Worm (Caenorhabditis elegans): ENCODE results near the gene C17C3.3.

C17C3.3 gene

DNA sequence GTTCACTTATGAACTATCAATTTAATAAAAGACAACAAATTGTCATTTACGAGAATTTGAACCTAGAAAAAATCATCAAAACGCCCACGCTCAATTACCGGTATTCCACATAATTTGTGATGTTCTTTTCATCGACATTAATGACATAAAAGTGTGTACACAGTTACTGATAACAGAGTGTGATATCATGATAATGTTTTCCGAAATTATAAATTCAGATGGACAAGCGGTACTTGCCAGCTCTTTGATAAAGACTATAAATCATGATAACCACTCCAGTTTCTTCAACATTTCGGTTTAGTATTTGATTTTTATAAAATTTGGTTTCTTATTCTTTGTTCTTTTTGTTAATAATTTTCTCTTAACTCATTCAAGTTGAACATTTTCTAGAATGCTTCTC lies 24.3 kb downstream of the C17C3.3 start, which contains the start of gene lys-8 (continued):
- TF ChIP-seq xnd-1 (tag; optimal IDR thresholded peaks at IDR 0.05) (no peak), hlh-26 (GFP tag; conservative IDR thresholded peaks at IDR 0.05) (no peak), B0035.1 (tag; optimal IDR thresholded peaks at IDR 0.05) (no peak), rpc-1 (optimal IDR thresholded peaks at IDR 0.05) (no peak), rpc-1 (tag; optimal IDR thresholded peaks at IDR 0.05) (no peak), atf-7 (tag; optimal IDR thresholded peaks at IDR 0.05) (no peak), ztf-26 (tag; optimal IDR thresholded peaks at IDR 0.05) (no peak), ama-1 (optimal IDR thresholded peaks at IDR 0.05) (no peak), ama-1 (GFP tag; optimal IDR thresholded peaks at IDR 0.05) (no peak)

DNA sequence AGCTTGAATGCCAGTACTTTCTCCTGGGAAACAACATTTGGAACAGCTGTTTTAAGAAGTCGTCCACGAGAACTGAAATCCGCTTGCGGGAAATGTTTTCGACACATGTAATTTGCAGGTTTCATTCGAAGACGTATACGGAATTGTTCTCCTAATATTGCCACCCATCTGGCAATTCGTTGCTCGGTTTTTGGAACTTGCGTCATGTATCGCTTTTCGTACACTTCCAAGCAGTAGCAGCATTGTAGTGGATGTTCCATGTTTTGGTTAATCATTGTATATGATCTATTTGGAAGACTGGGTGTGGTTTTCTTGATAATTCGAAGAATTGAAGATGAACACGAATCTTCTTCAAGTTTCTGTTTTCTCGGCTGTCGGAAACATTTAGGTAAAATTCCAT lies 26.3 kb downstream of the C17C3.3 start:
- no peak for TF ChIP-seq F22D6.2 (tag; optimal IDR thresholded peaks at IDR 0.05)
- no peak for TF ChIP-seq T07F8.4 (tag; optimal IDR thresholded peaks at IDR 0.05)
- no peak for TF ChIP-seq snpc-1.3 (tag; optimal IDR thresholded peaks at IDR 0.05; ENCODE audit: insufficient read depth)

DNA sequence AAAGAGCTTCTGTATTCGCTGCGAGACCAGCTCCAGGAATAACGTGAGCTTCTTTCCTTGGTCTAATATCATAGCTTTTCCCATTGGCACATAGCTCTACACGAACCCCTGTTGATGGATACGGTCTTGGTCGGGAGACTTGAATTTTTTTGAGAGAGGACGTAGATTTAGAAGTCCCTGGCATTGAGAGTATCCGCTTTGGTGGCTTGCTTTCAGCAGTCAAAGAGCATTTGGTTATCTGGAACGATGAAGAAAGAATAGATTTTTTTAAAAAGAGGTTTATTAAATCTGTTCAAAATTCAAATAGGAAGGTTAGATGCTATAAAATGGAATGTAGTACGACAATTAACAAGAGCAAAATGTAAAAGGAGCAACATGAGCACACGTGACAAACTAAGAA lies 28.2 kb downstream of the C17C3.3 start, which contains the start of gene C17G10.13:
Gene C17G10.13 (minus strand): TSS at position 101 of the 400 bp plus-strand sequence.
- TF ChIP-seq F37B4.10 (GFP tag; IDR thresholded peaks at IDR 0.05) (no peak), K12H6.12 (tag; optimal IDR thresholded peaks at IDR 0.05) (no peak), tlf-1 (GFP tag; optimal IDR thresholded peaks at IDR 0.05) (no peak), chd-7 (tag; optimal IDR thresholded peaks at IDR 0.05) (no peak), sea-2 (GFP tag; IDR thresholded peaks at IDR 0.05) (no peak), lin-26 (GFP tag; IDR thresholded peaks at IDR 0.05) (no peak), ceh-79 (tag; optimal IDR thresholded peaks at IDR 0.05) (no peak), Y95B8A.8 (GFP tag; IDR thresholded peaks at IDR 0.05) (no peak), nhr-27 (tag; optimal IDR thresholded peaks at IDR 0.05) (no peak), madf-10 (tag; optimal IDR thresholded peaks at IDR 0.05) (no peak), Y56A3A.18 (GFP tag; IDR thresholded peaks at IDR 0.05) (no peak), Y53F4B.3 (GFP tag; IDR thresholded peaks at IDR 0.05) (no peak), nfyb-1 (GFP tag; IDR thresholded peaks at IDR 0.05) (no peak), xnd-1 (tag; optimal IDR thresholded peaks at IDR 0.05) (no peak), him-1 (tag; optimal IDR thresholded peaks at IDR 0.05) (no peak), Y53G8AR.9 (GFP tag; conservative IDR thresholded peaks at IDR 0.05) (no peak)

DNA sequence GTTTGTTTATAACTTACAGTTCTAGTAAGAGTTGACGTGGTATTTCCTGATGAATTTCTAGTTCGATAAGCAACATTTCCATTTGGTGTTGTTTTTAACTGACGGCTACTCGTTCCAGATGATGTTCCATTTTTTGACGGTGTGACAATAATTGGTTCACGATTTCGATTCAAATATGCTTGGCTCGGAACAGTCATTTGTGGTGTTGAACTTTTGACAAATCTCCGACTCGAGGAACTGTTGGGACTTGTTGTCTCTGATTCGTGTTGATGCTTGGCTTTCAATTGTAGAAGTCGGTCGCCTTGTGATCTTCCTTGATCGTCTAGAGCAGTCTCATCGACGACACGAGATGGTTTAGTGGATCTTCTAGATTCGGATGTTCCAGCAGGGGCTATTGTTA lies 30.0 kb downstream of the C17C3.3 start:
- TF ChIP-seq hsf-1 (GFP tag; IDR thresholded peaks at IDR 0.05), result 0 out of 2 replicates have a peak, but pooled peaks have one; percentile 41
- no peak for TF ChIP-seq nfya-2 (GFP tag; IDR thresholded peaks at IDR 0.05)

DNA sequence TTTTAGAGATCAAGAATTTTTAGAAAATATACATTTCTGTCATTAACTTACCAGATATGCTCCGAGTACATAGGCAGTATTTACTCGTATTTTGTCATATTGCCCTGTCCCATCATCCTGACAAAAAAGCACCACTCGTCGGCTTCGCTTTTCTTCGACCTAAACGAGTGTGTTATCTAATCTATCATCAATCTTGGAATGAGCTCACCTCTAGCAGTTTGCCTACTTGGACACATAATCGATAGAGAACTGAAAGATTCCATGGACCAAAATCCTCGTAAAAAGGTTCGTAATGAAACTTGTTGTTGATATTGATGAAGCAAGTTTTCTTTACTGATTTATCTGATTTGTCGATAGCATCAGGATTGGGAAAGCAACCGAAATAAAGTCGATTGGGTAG lies 31.3 kb downstream of the C17C3.3 start:
- TF ChIP-seq snpc-3.4 (tag; optimal IDR thresholded peaks at IDR 0.05) (no peak), tlf-1 (GFP tag; optimal IDR thresholded peaks at IDR 0.05) (no peak), ceh-40 (GFP tag; IDR thresholded peaks at IDR 0.05) (no peak), ceh-79 (tag; optimal IDR thresholded peaks at IDR 0.05) (no peak), ZK185.1 (tag; optimal IDR thresholded peaks at IDR 0.05; ENCODE audit: poor library complexity, severe bottlenecking) (no peak), lag-1 (GFP tag; IDR thresholded peaks at IDR 0.05) (no peak), let-526 (GFP tag; IDR thresholded peaks at IDR 0.05) (no peak), madf-3 (GFP tag; IDR thresholded peaks at IDR 0.05) (no peak), tbp1 (GFP tag; optimal IDR thresholded peaks at IDR 0.05) (no peak), hrde-1 (tag; optimal IDR thresholded peaks at IDR 0.05; ENCODE audit: borderline replicate concordance) (no peak), cebp-2 (GFP tag; IDR thresholded peaks at IDR 0.05) (no peak), Y95B8A.8 (GFP tag; IDR thresholded peaks at IDR 0.05) (no peak), lsy-27 (tag; optimal IDR thresholded peaks at IDR 0.05; ENCODE audit: borderline replicate concordance, insufficient read depth) (no peak), efl-1 (GFP tag; optimal IDR thresholded peaks at IDR 0.05) (no peak), F39B2.1 (GFP tag; IDR thresholded peaks at IDR 0.05) (no peak)
